Fruit fly (Drosophila melanogaster) whole organism, embryonic: ENCODE data around the gene spirit.

Experiments
- CG11695 ChIP-seq: fragments of 200-800 bp; sonication (Bioruptor generic); IDR thresholded peaks from 3 replicates; pipeline ENCODE4 v1.3.6; 2022; ENCODE audit warnings: missing biosample characterization, missing genetic modification characterization
- CG12071 ChIP-seq: fragments of 200-800 bp; sonication (Bioruptor generic); optimal IDR thresholded peaks from 3 replicates; lab custom pipeline; 2018; ENCODE audit warnings: missing biosample characterization, mild to moderate bottlenecking, missing genetic modification characterization
- CG12769 ChIP-seq: fragments of 200-800 bp; sonication (Bioruptor generic); optimal IDR thresholded peaks from 2 replicates; lab custom pipeline; 2019; ENCODE audit warnings: missing biosample characterization, mild to moderate bottlenecking, missing genetic modification characterization, moderate library complexity
- CG13775 ChIP-seq: fragments of 200-800 bp; sonication (Bioruptor generic); optimal IDR thresholded peaks from 3 replicates; lab custom pipeline; 2017; ENCODE audit warnings: missing biosample characterization, mild to moderate bottlenecking, missing genetic modification characterization
- CG15479 ChIP-seq: fragments of 200-800 bp; sonication (Bioruptor generic); optimal IDR thresholded peaks from 3 replicates; lab custom pipeline; 2019; ENCODE audit warnings: missing biosample characterization, mild to moderate bottlenecking, missing genetic modification characterization, moderate library complexity
- CG16813 ChIP-seq: fragments of 200-800 bp; sonication (Bioruptor generic); IDR thresholded peaks from 3 replicates; pipeline ENCODE4 v1.3.6; 2022; ENCODE audit warnings: missing biosample characterization, missing genetic modification characterization; ENCODE audit not compliant: partially characterized antibody
- CG17359 ChIP-seq: fragments of 200-800 bp; sonication (Bioruptor generic); optimal IDR thresholded peaks from 3 replicates; lab custom pipeline; 2018; ENCODE audit warnings: missing biosample characterization, mild to moderate bottlenecking, missing genetic modification characterization, moderate library complexity
- CG17612 ChIP-seq: fragments of 200-800 bp; sonication (Bioruptor generic); IDR thresholded peaks from 2 replicates; pipeline ENCODE4 v1.3.6; 2022; ENCODE audit warnings: missing biosample characterization, missing genetic modification characterization
- CG1832 ChIP-seq: fragments of 200-800 bp; sonication (Bioruptor generic); optimal IDR thresholded peaks from 2 replicates; lab custom pipeline; 2017; ENCODE audit warnings: missing biosample characterization, mild to moderate bottlenecking, missing genetic modification characterization, inconsistent platforms
- CG18619 ChIP-seq: fragments of 200-800 bp; sonication (Bioruptor generic); optimal IDR thresholded peaks from 3 replicates; lab custom pipeline; 2017; ENCODE audit warnings: missing biosample characterization, mild to moderate bottlenecking, missing genetic modification characterization
- CG33557 ChIP-seq: fragments of 200-800 bp; sonication (Bioruptor generic); optimal IDR thresholded peaks from 2 replicates; lab custom pipeline; 2019; ENCODE audit warnings: missing biosample characterization, mild to moderate bottlenecking, missing genetic modification characterization, moderate library complexity
- CG4282 ChIP-seq: fragments of 200-800 bp; sonication (Bioruptor generic); optimal IDR thresholded peaks from 2 replicates; lab custom pipeline; 2016; ENCODE audit warnings: missing biosample characterization, missing genetic modification characterization
- CG4404 ChIP-seq: fragments of 200-800 bp; sonication (Bioruptor generic); IDR thresholded peaks from 2 replicates; pipeline ENCODE4 v1.3.6; 2022; ENCODE audit warnings: missing biosample characterization, missing genetic modification characterization
- CG4707 ChIP-seq: fragments of 200-800 bp; sonication (Bioruptor generic); optimal IDR thresholded peaks from 2 replicates; lab custom pipeline; 2018; ENCODE audit warnings: missing biosample characterization, mild to moderate bottlenecking, missing genetic modification characterization, moderate library complexity
- CG6272 ChIP-seq: fragments of 200-800 bp; sonication (Bioruptor generic); IDR thresholded peaks from 2 replicates; pipeline ENCODE4 v1.3.6; 2022; ENCODE audit warnings: missing biosample characterization, missing genetic modification characterization
- CG7556 ChIP-seq: fragments of 200-800 bp; sonication (Bioruptor generic); optimal IDR thresholded peaks from 2 replicates; lab custom pipeline; 2017; ENCODE audit warnings: missing biosample characterization, mild to moderate bottlenecking, missing genetic modification characterization
- CG8290 ChIP-seq, 3 experiments: fragments of 200-800 bp; sonication (Bioruptor generic); optimal IDR thresholded peaks; 2 replicates each; lab custom pipeline; 2016 to 2019; ENCODE audit warnings: missing biosample characterization in 3 of 3, missing genetic modification characterization in 3 of 3, mild to moderate bottlenecking in 2 of 3, moderate library complexity in 1 of 3
- CG8944 ChIP-seq: fragments of 200-800 bp; sonication (Bioruptor generic); optimal IDR thresholded peaks from 3 replicates; lab custom pipeline; 2016; ENCODE audit warnings: missing biosample characterization, missing genetic modification characterization
- CG9437 ChIP-seq: fragments of 200-800 bp; sonication (Bioruptor generic); optimal IDR thresholded peaks from 2 replicates; lab custom pipeline; 2018; ENCODE audit warnings: missing biosample characterization, mild to moderate bottlenecking, missing genetic modification characterization
- Dref ChIP-seq: fragments of 200-800 bp; sonication (Bioruptor generic); IDR thresholded peaks from 2 replicates; pipeline ENCODE4 v1.3.6; 2022; ENCODE audit warnings: missing biosample characterization, missing genetic modification characterization
- Hr51 ChIP-seq, 2 experiments: fragments of 200-800 bp; sonication (Bioruptor generic); optimal IDR thresholded peaks; 2 replicates in 1 of 2; 3 replicates in 1 of 2; lab custom pipeline; 2016 to 2018; ENCODE audit warnings: missing biosample characterization in 2 of 2, missing genetic modification characterization in 2 of 2, mild to moderate bottlenecking in 1 of 2, moderate library complexity in 1 of 2
- Lhr ChIP-seq: fragments of 200-800 bp; sonication (Bioruptor generic); optimal IDR thresholded peaks from 3 replicates; lab custom pipeline; 2017; ENCODE audit warnings: mild to moderate bottlenecking, missing biosample characterization, missing genetic modification reagents, missing genetic modification characterization
- NC2β ChIP-seq: fragments of 200-800 bp; sonication (Bioruptor generic); optimal IDR thresholded peaks from 2 replicates; lab custom pipeline; 2016; ENCODE audit warnings: missing biosample characterization, missing genetic modification characterization
- Oli ChIP-seq: fragments of 200-800 bp; sonication (Bioruptor generic); optimal IDR thresholded peaks from 2 replicates; lab custom pipeline; 2018; ENCODE audit warnings: missing biosample characterization, mild to moderate bottlenecking, missing genetic modification characterization, moderate library complexity
- Opbp ChIP-seq: fragments of 200-800 bp; sonication (Bioruptor generic); IDR thresholded peaks from 3 replicates; pipeline ENCODE4 v1.3.6; 2022; ENCODE audit warnings: missing biosample characterization, missing genetic modification characterization; ENCODE audit not compliant: partially characterized antibody
- Pdp1 ChIP-seq, 2 experiments: fragments of 200-800 bp; sonication (Bioruptor generic); optimal IDR thresholded peaks; 3 replicates each; lab custom pipeline; 2016; ENCODE audit warnings: missing biosample characterization in 2 of 2, missing genetic modification characterization in 2 of 2, mild to moderate bottlenecking in 1 of 2, moderate library complexity in 1 of 2
- Sry-δ ChIP-seq: fragments of 200-800 bp; sonication (Bioruptor generic); optimal IDR thresholded peaks from 2 replicates; lab custom pipeline; 2016; ENCODE audit warnings: missing biosample characterization, missing genetic modification characterization
- ab ChIP-seq: fragments of 200-800 bp; sonication (Bioruptor generic); optimal IDR thresholded peaks from 2 replicates; lab custom pipeline; 2016; ENCODE audit warnings: missing biosample characterization, missing genetic modification characterization
- az2 ChIP-seq: fragments of 200-800 bp; sonication (Bioruptor generic); optimal IDR thresholded peaks from 3 replicates; lab custom pipeline; 2016; ENCODE audit warnings: missing biosample characterization, missing genetic modification characterization
- cad ChIP-seq: fragments of >200 bp; optimal IDR thresholded peaks from 2 replicates; lab custom pipeline; 2017; ENCODE audit warnings: missing biosample characterization, missing genetic modification characterization
- chn ChIP-seq: fragments of 200-800 bp; sonication (Bioruptor generic); optimal IDR thresholded peaks from 2 replicates; lab custom pipeline; 2016; ENCODE audit warnings: missing biosample characterization, missing genetic modification characterization
- crc ChIP-seq: fragments of 200-800 bp; sonication (Bioruptor generic); optimal IDR thresholded peaks from 2 replicates; lab custom pipeline; 2016; ENCODE audit warnings: missing biosample characterization, missing genetic modification characterization
- dmrt11E ChIP-seq: fragments of 200-800 bp; sonication (Bioruptor generic); optimal IDR thresholded peaks from 3 replicates; lab custom pipeline; 2018; ENCODE audit warnings: missing biosample characterization, mild to moderate bottlenecking, missing genetic modification characterization, moderate library complexity
- fd64A ChIP-seq: fragments of 200-800 bp; sonication (Bioruptor generic); optimal IDR thresholded peaks from 3 replicates; lab custom pipeline; 2018; ENCODE audit warnings: missing biosample characterization, mild to moderate bottlenecking, missing genetic modification characterization
- gcm2 ChIP-seq: fragments of 200-800 bp; sonication (Bioruptor generic); optimal IDR thresholded peaks from 2 replicates; lab custom pipeline; 2016; ENCODE audit warnings: missing biosample characterization, missing genetic modification characterization
- h ChIP-seq: fragments of >200 bp; optimal IDR thresholded peaks from 2 replicates; lab custom pipeline; 2017
- her ChIP-seq: fragments of 200-800 bp; sonication (Bioruptor generic); optimal IDR thresholded peaks from 2 replicates; lab custom pipeline; 2016; ENCODE audit warnings: missing biosample characterization, missing genetic modification characterization
- kni ChIP-seq: fragments of 200-800 bp; sonication (Bioruptor generic); optimal IDR thresholded peaks from 3 replicates; lab custom pipeline; 2017; ENCODE audit warnings: mild to moderate bottlenecking, missing biosample characterization, missing genetic modification reagents, missing genetic modification characterization
- lab ChIP-seq: fragments of 200-800 bp; sonication (Bioruptor generic); optimal IDR thresholded peaks from 3 replicates; lab custom pipeline; 2017; ENCODE audit warnings: missing biosample characterization, missing genetic modification characterization, mild to moderate bottlenecking, moderate library complexity, missing genetic modification reagents
- lola ChIP-seq, 3 experiments: fragments of >200 bp in 2 of 3; fragments of 200-800 bp in 1 of 3; sonication (Bioruptor generic) in 1 of 3; optimal IDR thresholded peaks; 2 replicates each; lab custom pipeline; 2017 to 2019; ENCODE audit warnings: missing biosample characterization in 3 of 3, missing genetic modification characterization in 3 of 3, mild to moderate bottlenecking in 1 of 3, moderate library complexity in 1 of 3
- mam ChIP-seq: fragments of 200-800 bp; sonication (Bioruptor generic); optimal IDR thresholded peaks from 3 replicates; lab custom pipeline; 2016; ENCODE audit warnings: missing biosample characterization, missing genetic modification characterization
- nom ChIP-seq: fragments of 200-800 bp; sonication (Bioruptor generic); optimal IDR thresholded peaks from 2 replicates; lab custom pipeline; 2017; ENCODE audit warnings: missing biosample characterization, missing genetic modification characterization, mild to moderate bottlenecking, moderate library complexity, missing genetic modification reagents
- odd ChIP-seq: fragments of 200-800 bp; sonication (Bioruptor generic); optimal IDR thresholded peaks from 2 replicates; lab custom pipeline; 2017; ENCODE audit warnings: missing biosample characterization, mild to moderate bottlenecking, missing genetic modification characterization
- pfk ChIP-seq: fragments of 200-800 bp; sonication (Bioruptor generic); optimal IDR thresholded peaks from 2 replicates; lab custom pipeline; 2018; ENCODE audit warnings: missing biosample characterization, mild to moderate bottlenecking, missing genetic modification characterization, moderate library complexity
- pho ChIP-seq: fragments of 200-800 bp; sonication (Bioruptor generic); optimal IDR thresholded peaks from 2 replicates; lab custom pipeline; 2016; ENCODE audit warnings: missing biosample characterization, missing genetic modification characterization
- wor ChIP-seq: fragments of 200-800 bp; sonication (Bioruptor generic); IDR thresholded peaks from 2 replicates; pipeline ENCODE4 v1.3.6; 2022; ENCODE audit warnings: missing biosample characterization, missing genetic modification characterization
- yki ChIP-seq: fragments of >200 bp; optimal IDR thresholded peaks from 3 replicates; lab custom pipeline; 2018
- zfh1 ChIP-seq: fragments of 200-800 bp; sonication (Bioruptor generic); IDR thresholded peaks from 3 replicates; pipeline ENCODE4 v1.3.6; 2022; ENCODE audit warnings: missing biosample characterization, missing genetic modification characterization

The spirit gene

DNA sequence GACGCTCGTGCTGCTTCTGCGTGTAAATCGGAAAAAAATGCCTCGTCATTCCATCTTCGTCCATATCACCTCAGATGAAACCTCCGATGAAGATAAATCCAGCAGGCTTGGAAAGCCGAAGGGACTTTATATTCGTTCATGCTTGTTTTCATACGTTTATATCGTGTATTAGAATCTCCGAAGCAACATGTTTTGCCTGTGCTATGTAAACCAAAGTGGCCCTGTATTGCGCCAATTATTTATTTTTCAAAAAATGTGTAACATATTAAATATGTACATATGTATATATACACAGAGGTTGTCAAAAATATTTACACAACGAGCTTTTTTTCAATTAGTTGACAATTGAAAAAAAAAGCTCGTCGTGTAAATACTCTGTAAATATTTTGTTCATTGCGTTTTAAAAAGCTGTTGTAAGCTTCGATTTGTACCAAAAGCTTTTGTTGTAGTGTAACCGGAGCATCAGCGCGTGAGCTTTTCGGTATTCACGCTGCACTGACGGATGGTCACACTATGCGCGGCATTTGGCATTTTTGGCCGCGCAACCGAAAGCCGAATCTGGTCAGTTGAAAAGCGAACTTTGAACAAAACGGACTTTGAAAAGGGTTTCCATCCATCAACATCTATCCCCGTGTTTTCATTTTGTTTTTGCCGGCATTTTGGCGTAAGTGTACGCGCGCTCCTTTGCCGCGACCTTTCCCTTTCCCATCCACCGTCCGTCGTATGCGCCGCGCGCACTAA lies 521 bp upstream of the spirit start, which contains the start of gene CG12065 (continued):
- TF ChIP-seq CG12769 (tag; lab: Kevin White, UChicago) (peak; percentile 38), NC2β (GFP tag; lab: Kevin White, UChicago) (no peak), CG7556 (GFP tag; lab: Kevin White, UChicago) (peak; percentile 41), zfh1 (GFP tag; lab: Robert Waterston, UW) (no peak), CG16813 (GFP tag; lab: Robert Waterston, UW) (no peak), yki (lab: Kevin White, UChicago) (no peak), pho (GFP tag; lab: Kevin White, UChicago) (no peak), Oli (tag; lab: Kevin White, UChicago) (peak; percentile 38), CG4282 (GFP tag; lab: Kevin White, UChicago) (no peak), dmrt11E (tag; lab: Kevin White, UChicago) (peak; percentile 19), CG1832 (GFP tag; lab: Kevin White, UChicago) (no peak), CG6272 (GFP tag; lab: Robert Waterston, UW) (no peak), gcm2 (GFP tag; lab: Kevin White, UChicago) (no peak), crc (GFP tag; lab: Kevin White, UChicago) (no peak), Dref (GFP tag; lab: Robert Waterston, UW) (0 out of 2 replicates have a peak, but pooled peaks have one; percentile 28), Pdp1 (GFP tag; optimal IDR thresholded peaks at IDR 0.05; lab: Kevin White, UChicago) (peak in 1 of 2 experiments; percentile 26), her (GFP tag; lab: Kevin White, UChicago) (no peak), h (lab: Kevin White, UChicago) (no peak), Hr51 (GFP tag; optimal IDR thresholded peaks at IDR 0.05; lab: Kevin White, UChicago) (peak in 1 of 2 experiments; percentile 46), CG33557 (GFP tag; lab: Kevin White, UChicago) (peak; percentile 76), lola (GFP tag; optimal IDR thresholded peaks at IDR 0.05; lab: Kevin White, UChicago) (peak in 1 of 3 experiments; percentile 44), fd64A (peak; percentile 80), kni (GFP tag; lab: Kevin White, UChicago) (peak; percentile 80), CG9437 (GFP tag; lab: Kevin White, UChicago) (no peak), cad (no peak), CG17359 (tag; lab: Kevin White, UChicago) (peak; percentile 68), CG11695 (GFP tag; lab: Robert Waterston, UW) (no peak; the same call in 2 of the 3 replicates), pfk (GFP tag; lab: Kevin White, UChicago) (peak; percentile 41), az2 (GFP tag; lab: Kevin White, UChicago) (no peak), odd (no peak), CG18619 (GFP tag; lab: Kevin White, UChicago) (no peak), wor (no peak), CG13775 (GFP tag; lab: Kevin White, UChicago) (no peak), CG8290 (GFP tag; optimal IDR thresholded peaks at IDR 0.05; lab: Kevin White, UChicago) (no peak), CG8290 (tag; optimal IDR thresholded peaks at IDR 0.05; lab: Kevin White, UChicago) (peak; percentile 14 to 34), Sry-δ (GFP tag; lab: Kevin White, UChicago) (no peak), CG8944 (GFP tag; lab: Kevin White, UChicago) (no peak), Opbp (GFP tag; lab: Robert Waterston, UW) (peak; percentile 67; the same call in 1 of the 3 replicates), CG17612 (no peak), lab (peak; percentile 45), Lhr (GFP tag; lab: Kevin White, UChicago) (peak; percentile 90), CG15479 (GFP tag; lab: Kevin White, UChicago) (no peak), nom (GFP tag; lab: Kevin White, UChicago) (peak; percentile 43), CG4707 (GFP tag; lab: Kevin White, UChicago) (peak; percentile 43), ab (no peak), CG4404 (no peak), CG12071 (GFP tag; lab: Kevin White, UChicago) (peak; percentile 32), mam (GFP tag; lab: Kevin White, UChicago) (no peak), chn (GFP tag; lab: Kevin White, UChicago) (no peak)
